Worm (Caenorhabditis elegans) whole organism, L2 larva: ENCODE data around the gene uba-1.

Source experiments
- F13H6.1 ChIP-seq: sonication (generic microtip); optimal IDR thresholded peaks from 2 replicates; lab custom pipeline; 2016; ENCODE audit warnings: missing genetic modification characterization, missing compliant biosample characterization
- nhr-23 ChIP-seq: fragments of 150-350 bp; optimal IDR thresholded peaks from 2 replicates; lab custom pipeline; 2014; ENCODE audit warnings: missing biosample characterization, missing genetic modification reagents, missing genetic modification characterization
- snpc-4 ChIP-seq: fragments of 150-350 bp; optimal IDR thresholded peaks from 2 replicates; lab custom pipeline; 2014; ENCODE audit warnings: missing biosample characterization, missing genetic modification characterization

DNA sequence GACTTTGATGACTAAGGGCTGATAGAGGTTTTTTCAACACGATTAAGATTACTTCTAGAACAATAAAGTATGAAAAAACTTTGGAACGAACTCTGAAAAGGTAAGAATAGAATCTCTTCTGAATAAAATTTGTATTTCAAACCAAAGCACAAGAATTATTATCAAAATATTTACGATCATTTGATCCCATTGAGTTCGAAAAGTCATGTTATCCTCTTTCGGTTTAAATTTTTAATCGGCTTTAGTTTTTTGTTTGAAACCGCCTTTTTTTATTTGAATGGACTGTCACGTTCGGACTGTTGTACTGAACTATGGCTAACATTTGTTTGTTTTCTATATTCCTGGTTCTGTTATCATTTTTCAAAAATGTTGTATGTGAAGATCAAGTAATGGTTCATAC is 20.4 kb downstream of the uba-1 start, which contains the start of gene C47E12.9:
- no peak for TF ChIP-seq F13H6.1 (tag; lab: Kevin White, UChicago)
- no peak for TF ChIP-seq nhr-23 (tag; lab: Kevin White, UChicago)
- TF ChIP-seq snpc-4 = no peak
